Fruit fly (Drosophila melanogaster) S2 (cell line): ENCODE measurements around the gene Ir67a.

Experiments used
- CG8478 ChIP-seq: fragments of >200 bp; optimal IDR thresholded peaks from 2 replicates; lab custom pipeline; 2018
- CTCF ChIP-seq, 2 experiments: fragments of >200 bp; optimal IDR thresholded peaks; 2 replicates each; lab custom pipeline; 2018

DNA sequence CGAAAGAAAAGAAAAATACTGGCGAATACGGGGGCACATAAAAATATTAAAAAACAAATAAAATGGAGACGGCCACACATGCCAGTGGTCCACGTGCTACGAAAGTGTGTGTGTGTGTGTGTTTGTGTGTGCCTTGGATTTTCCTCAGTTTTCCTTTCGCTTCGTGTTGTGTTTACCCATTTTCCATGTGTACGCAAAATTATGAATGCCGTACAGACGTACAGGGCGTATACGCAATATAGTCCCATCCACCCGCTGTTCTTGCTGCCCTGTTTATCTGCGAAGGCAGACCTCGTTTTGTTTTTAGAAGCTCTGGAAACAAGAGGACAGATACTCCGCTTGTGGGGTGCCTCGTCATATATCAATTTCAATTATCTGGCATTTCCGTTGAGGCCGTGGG lies 12.9 kb upstream of the Ir67a start:
- no peak for TF ChIP-seq CG8478 (lab: Kevin White, UChicago)
- TF ChIP-seq CTCF (optimal IDR thresholded peaks at IDR 0.05; lab: Kevin White, UChicago), result no peak
